Fruit fly (Drosophila melanogaster): ENCODE data around the gene CG1523.

The CG1523 gene

dm6 chr3R:28831626-28832267 lies 12.3 kb upstream of the CG1523 start, which contains the start of gene WASp:
WASp (minus strand) TSS chr3R:28832024.
- TF ChIP-seq h (optimal IDR thresholded peaks at IDR 0.05) (no peak), Myc (optimal IDR thresholded peaks at IDR 0.05) (no peak), ttk (optimal IDR thresholded peaks at IDR 0.05) (no peak), insv (optimal IDR thresholded peaks at IDR 0.05) (no peak), psq (optimal IDR thresholded peaks at IDR 0.05) (no peak), Sin3A (optimal IDR thresholded peaks at IDR 0.05) (no peak)

dm6 chr3R:28831172-28831571 lies 11.7 kb upstream of the CG1523 start:
- TF ChIP-seq psq (optimal IDR thresholded peaks at IDR 0.05) (no peak), h (optimal IDR thresholded peaks at IDR 0.05) (no peak), Sin3A (optimal IDR thresholded peaks at IDR 0.05) (no peak), insv (optimal IDR thresholded peaks at IDR 0.05) (no peak), Myc (optimal IDR thresholded peaks at IDR 0.05) (no peak), ttk (optimal IDR thresholded peaks at IDR 0.05) (no peak)

dm6 chr3R:28830746-28831145 lies 11.3 kb upstream of the CG1523 start:
- no peak for TF ChIP-seq Myc (optimal IDR thresholded peaks at IDR 0.05)
- TF ChIP-seq Sin3A (optimal IDR thresholded peaks at IDR 0.05), result no peak
- no peak for TF ChIP-seq h (optimal IDR thresholded peaks at IDR 0.05)
- TF ChIP-seq psq (optimal IDR thresholded peaks at IDR 0.05), result no peak

dm6 chr3R:28829328-28829916 lies 10.0 kb upstream of the CG1523 start:
- TF ChIP-seq Sin3A (optimal IDR thresholded peaks at IDR 0.05) (no peak), psq (optimal IDR thresholded peaks at IDR 0.05) (no peak)

- TF ChIP-seq insv (optimal IDR thresholded peaks at IDR 0.05) (no peak), h (optimal IDR thresholded peaks at IDR 0.05) (no peak)
Measured at dm6 chr3R:28827222-28827621, 7.8 kb upstream of the CG1523 start.

- TF ChIP-seq psq (optimal IDR thresholded peaks at IDR 0.05), result no peak
Measured at dm6 chr3R:28811677-28812465, 7.6 kb downstream of the CG1523 start, which contains the start of gene Prp39. Prp39 (plus strand) TSS chr3R:28812102.

- TF ChIP-seq psq (optimal IDR thresholded peaks at IDR 0.05) (no peak), ttk (optimal IDR thresholded peaks at IDR 0.05) (no peak), insv (optimal IDR thresholded peaks at IDR 0.05) (no peak), Sin3A (optimal IDR thresholded peaks at IDR 0.05) (no peak), Myc (optimal IDR thresholded peaks at IDR 0.05) (no peak), h (optimal IDR thresholded peaks at IDR 0.05) (no peak)
Measured at dm6 chr3R:28810942-28811676, 8.4 kb downstream of the CG1523 start, which contains the start of gene wdn. wdn (minus strand) TSS chr3R:28811337.

- TF ChIP-seq psq (optimal IDR thresholded peaks at IDR 0.05) (no peak), h (optimal IDR thresholded peaks at IDR 0.05) (no peak), insv (optimal IDR thresholded peaks at IDR 0.05) (no peak), ttk (optimal IDR thresholded peaks at IDR 0.05) (no peak), Sin3A (optimal IDR thresholded peaks at IDR 0.05) (no peak), Myc (optimal IDR thresholded peaks at IDR 0.05) (no peak)
Measured at dm6 chr3R:28806402-28806801, 13.1 kb downstream of the CG1523 start, which contains the start of gene CheB98a. CheB98a (plus strand) TSS chr3R:28806702.

- TF ChIP-seq ttk (optimal IDR thresholded peaks at IDR 0.05), result no peak
Measured at dm6 chr3R:28805164-28805563, 14.3 kb downstream of the CG1523 start.

- no peak for TF ChIP-seq ttk (optimal IDR thresholded peaks at IDR 0.05)
- TF ChIP-seq Myc (optimal IDR thresholded peaks at IDR 0.05), result no peak
- no peak for TF ChIP-seq psq (optimal IDR thresholded peaks at IDR 0.05)
- TF ChIP-seq h (optimal IDR thresholded peaks at IDR 0.05), result no peak
- TF ChIP-seq insv (optimal IDR thresholded peaks at IDR 0.05), result no peak
- no peak for TF ChIP-seq Sin3A (optimal IDR thresholded peaks at IDR 0.05)
Measured at dm6 chr3R:28790222-28790621, 29.2 kb downstream of the CG1523 start, which contains the start of gene intr. intr (plus strand) TSS chr3R:28790522.

- TF ChIP-seq insv (optimal IDR thresholded peaks at IDR 0.05), result no peak
- TF ChIP-seq h (optimal IDR thresholded peaks at IDR 0.05), result no peak
- no peak for TF ChIP-seq Myc (optimal IDR thresholded peaks at IDR 0.05)
- TF ChIP-seq ttk (optimal IDR thresholded peaks at IDR 0.05), result no peak
- TF ChIP-seq Sin3A (optimal IDR thresholded peaks at IDR 0.05), result no peak
- no peak for TF ChIP-seq psq (optimal IDR thresholded peaks at IDR 0.05)
Measured at dm6 chr3R:28789317-28789716, 30.2 kb downstream of the CG1523 start, which contains the start of gene CG34295. CG34295 (plus strand) TSS chr3R:28789617.

- TF ChIP-seq Myc (optimal IDR thresholded peaks at IDR 0.05), result no peak
- no peak for TF ChIP-seq insv (optimal IDR thresholded peaks at IDR 0.05)
- no peak for TF ChIP-seq ttk (optimal IDR thresholded peaks at IDR 0.05)
- no peak for TF ChIP-seq psq (optimal IDR thresholded peaks at IDR 0.05)
- no peak for TF ChIP-seq h (optimal IDR thresholded peaks at IDR 0.05)
- no peak for TF ChIP-seq Sin3A (optimal IDR thresholded peaks at IDR 0.05)
Measured at dm6 chr3R:28775703-28776102, 43.8 kb downstream of the CG1523 start.

Measured in Kc167 (cell line).